Worm (Caenorhabditis elegans): ENCODE measurements around the gene ins-12.
"Not testable (repeated sequence)": the region's sequence is repeated elsewhere in the genome, so short reads cannot be mapped to it uniquely, and the experiment has no call there.

Gene ins-12

ce11 chrII:5527841-5528240 lies 26.6 kb upstream of the ins-12 start, which contains the start of gene ZK177.1:
Gene ZK177.1, plus strand, starts transcription at chrII:5528141.
- TF ChIP-seq ztf-16 (tag; optimal IDR thresholded peaks at IDR 0.05) (no peak), nhr-232 (tag; optimal IDR thresholded peaks at IDR 0.05) (no peak), T23F11.4 (GFP tag; optimal IDR thresholded peaks at IDR 0.05) (no peak)

- TF ChIP-seq eyg-1 (tag; optimal IDR thresholded peaks at IDR 0.05) (no peak), T23F11.4 (GFP tag; optimal IDR thresholded peaks at IDR 0.05) (no peak), sdc-2 (tag; optimal IDR thresholded peaks at IDR 0.05) (no peak), fkh-6 (tag; optimal IDR thresholded peaks at IDR 0.05) (no peak), pqm-1 (tag; optimal IDR thresholded peaks at IDR 0.05) (no peak), pax-1 (tag; optimal IDR thresholded peaks at IDR 0.05) (no peak), ets-4 (tag; optimal IDR thresholded peaks at IDR 0.05) (no peak), sox-4 (tag; optimal IDR thresholded peaks at IDR 0.05) (no peak), nfya-1 (tag; optimal IDR thresholded peaks at IDR 0.05) (no peak)
Measured at ce11 chrII:5531855-5532328, 22.5 kb upstream of the ins-12 start, which contains the start of gene C17C3.9. Gene C17C3.9, minus strand, starts transcription at chrII:5532278.

ce11 chrII:5533642-5534041 lies 20.8 kb upstream of the ins-12 start, which contains the start of gene hlh-26:
Gene hlh-26, minus strand, starts transcription at chrII:5533742.
- no peak for TF ChIP-seq hlh-13 (GFP tag; optimal IDR thresholded peaks at IDR 0.05)
- TF ChIP-seq pqm-1 (tag; optimal IDR thresholded peaks at IDR 0.05): no peak
- TF ChIP-seq pat-9 (tag; optimal IDR thresholded peaks at IDR 0.05): no peak
- TF ChIP-seq ceh-34 (tag; optimal IDR thresholded peaks at IDR 0.05): no peak
- no peak for TF ChIP-seq pros-1 (tag; optimal IDR thresholded peaks at IDR 0.05)
- TF ChIP-seq sox-4 (tag; optimal IDR thresholded peaks at IDR 0.05): no peak
- TF ChIP-seq tbx-2 (tag; optimal IDR thresholded peaks at IDR 0.05): no peak
- TF ChIP-seq hlh-8 (tag; optimal IDR thresholded peaks at IDR 0.05): no peak
- TF ChIP-seq pha-4 (tag; optimal IDR thresholded peaks at IDR 0.05): no peak

ce11 chrII:5534939-5535338 lies 19.5 kb upstream of the ins-12 start, which contains the start of gene hlh-25:
Gene hlh-25, plus strand, starts transcription at chrII:5535239.
- not testable (repeated sequence) for TF ChIP-seq pag-3 (tag; optimal IDR thresholded peaks at IDR 0.05; ENCODE audit: borderline replicate concordance); syd-9 (tag; optimal IDR thresholded peaks at IDR 0.05); dmd-4 (tag; optimal IDR thresholded peaks at IDR 0.05; ENCODE audit: borderline replicate concordance)

- no peak for TF ChIP-seq lin-11 (tag; optimal IDR thresholded peaks at IDR 0.05)
- no peak for TF ChIP-seq pha-4 (tag; optimal IDR thresholded peaks at IDR 0.05)
- no peak for TF ChIP-seq pag-3 (tag; optimal IDR thresholded peaks at IDR 0.05; ENCODE audit: borderline replicate concordance)
- TF ChIP-seq K09A11.1 (tag; optimal IDR thresholded peaks at IDR 0.05; ENCODE audit: insufficient read depth): no peak
- no peak for TF ChIP-seq elt-2 (tag; optimal IDR thresholded peaks at IDR 0.05)
- TF ChIP-seq ceh-48 (tag; optimal IDR thresholded peaks at IDR 0.05): no peak
- TF ChIP-seq ets-4 (tag; optimal IDR thresholded peaks at IDR 0.05): no peak
Measured at ce11 chrII:5537078-5537477, 17.3 kb upstream of the ins-12 start.

ce11 chrII:5537524-5537923 lies 16.9 kb upstream of the ins-12 start, which contains the start of gene C17C3.11:
Gene C17C3.11, plus strand, starts transcription at chrII:5537824.
- TF ChIP-seq ets-4 (tag; optimal IDR thresholded peaks at IDR 0.05) (no peak), hlh-15 (tag; optimal IDR thresholded peaks at IDR 0.05) (no peak), pqm-1 (tag; optimal IDR thresholded peaks at IDR 0.05) (no peak), odd-2 (tag; optimal IDR thresholded peaks at IDR 0.05) (no peak)

ce11 chrII:5540113-5540512 lies 14.3 kb upstream of the ins-12 start, which contains the start of gene hlh-27:
Gene hlh-27, minus strand, starts transcription at chrII:5540213.
- not testable (repeated sequence) for TF ChIP-seq pag-3 (tag; optimal IDR thresholded peaks at IDR 0.05; ENCODE audit: borderline replicate concordance); nhr-11 (tag; optimal IDR thresholded peaks at IDR 0.05); F13H6.1 (tag; optimal IDR thresholded peaks at IDR 0.05)

Measured in whole organism, late embryonic.